Worm (Caenorhabditis elegans): ENCODE data around the gene Y54G11A.17.
"Not testable (repeated sequence)": the region's sequence is repeated elsewhere in the genome, so short reads cannot be mapped to it uniquely, and the experiment has no call there.

ce11 chrII:14306160-14306559, 43.0 kb downstream of the Y54G11A.17 start, which contains the start of gene ctl-1:
- TF ChIP-seq flt-1 (GFP tag; IDR thresholded peaks at IDR 0.05); hmbx-1 (tag; optimal IDR thresholded peaks at IDR 0.05); pes-1 (GFP tag; IDR thresholded peaks at IDR 0.05); F13C5.2 (tag; optimal IDR thresholded peaks at IDR 0.05): not testable (repeated sequence)

Data from whole organism, early embryonic.